Fruit fly (Drosophila melanogaster) whole organism, embryonic: ENCODE measurements around the gene Cpr67Fa2.

Source experiments
- ATbp ChIP-seq: fragments of 200-800 bp; sonication (Bioruptor generic); optimal IDR thresholded peaks from 2 replicates; lab custom pipeline; 2017; ENCODE audit warnings: missing biosample characterization, mild to moderate bottlenecking, missing genetic modification characterization, missing genetic modification reagents
- Aef1 ChIP-seq: fragments of 200-800 bp; sonication (Bioruptor generic); IDR thresholded peaks from 3 replicates; pipeline ENCODE4 v1.3.6; 2022; ENCODE audit warnings: missing biosample characterization, missing genetic modification characterization
- CG10366 ChIP-seq: fragments of 200-800 bp; sonication (Bioruptor generic); IDR thresholded peaks from 2 replicates; pipeline ENCODE4 v1.3.6; 2022; ENCODE audit warnings: missing biosample characterization, missing genetic modification characterization
- CG10654 ChIP-seq: fragments of 200-800 bp; sonication (Bioruptor generic); optimal IDR thresholded peaks from 2 replicates; lab custom pipeline; 2016; ENCODE audit warnings: missing biosample characterization, missing genetic modification characterization
- CG12071 ChIP-seq: fragments of 200-800 bp; sonication (Bioruptor generic); optimal IDR thresholded peaks from 3 replicates; lab custom pipeline; 2018; ENCODE audit warnings: missing biosample characterization, mild to moderate bottlenecking, missing genetic modification characterization
- CG1233 ChIP-seq: fragments of 200-800 bp; sonication (Bioruptor generic); optimal IDR thresholded peaks from 4 replicates; lab custom pipeline; 2018; ENCODE audit warnings: missing biosample characterization, mild to moderate bottlenecking, missing genetic modification characterization
- CG12744 ChIP-seq: fragments of 200-800 bp; sonication (Bioruptor generic); optimal IDR thresholded peaks from 2 replicates; lab custom pipeline; 2016; ENCODE audit warnings: missing biosample characterization, missing genetic modification characterization
- CG16863 ChIP-seq: fragments of 200-800 bp; sonication (Bioruptor generic); optimal IDR thresholded peaks from 3 replicates; lab custom pipeline; 2016; ENCODE audit warnings: missing biosample characterization, missing genetic modification characterization
- CG32532 ChIP-seq: fragments of 200-800 bp; sonication (Bioruptor generic); IDR thresholded peaks from 2 replicates; pipeline ENCODE4 v1.3.6; 2022; ENCODE audit warnings: missing biosample characterization, missing genetic modification characterization
- CG34224 ChIP-seq: fragments of 200-800 bp; sonication (Bioruptor generic); IDR thresholded peaks from 3 replicates; pipeline ENCODE4 v1.3.6; 2022; ENCODE audit warnings: missing biosample characterization, missing genetic modification characterization; ENCODE audit not compliant: partially characterized antibody
- CG34376 ChIP-seq: fragments of 200-800 bp; sonication (Bioruptor generic); optimal IDR thresholded peaks from 2 replicates; lab custom pipeline; 2018; ENCODE audit warnings: missing biosample characterization, mild to moderate bottlenecking, missing genetic modification characterization
- CG4328 ChIP-seq: fragments of 200-800 bp; sonication (Bioruptor generic); optimal IDR thresholded peaks from 3 replicates; lab custom pipeline; 2017; ENCODE audit warnings: missing biosample characterization, missing genetic modification reagents, missing genetic modification characterization
- CG5180 ChIP-seq: fragments of 200-800 bp; sonication (Bioruptor generic); optimal IDR thresholded peaks from 3 replicates; lab custom pipeline; 2017; ENCODE audit warnings: missing biosample characterization, missing genetic modification characterization, mild to moderate bottlenecking, moderate library complexity, missing genetic modification reagents
- CG6654 ChIP-seq: fragments of 200-800 bp; sonication (Bioruptor generic); optimal IDR thresholded peaks from 2 replicates; lab custom pipeline; 2017; ENCODE audit warnings: missing biosample characterization, mild to moderate bottlenecking, missing genetic modification characterization
- CG7556 ChIP-seq: fragments of 200-800 bp; sonication (Bioruptor generic); optimal IDR thresholded peaks from 2 replicates; lab custom pipeline; 2017; ENCODE audit warnings: missing biosample characterization, mild to moderate bottlenecking, missing genetic modification characterization
- CG7963 ChIP-seq: fragments of 200-800 bp; sonication (Bioruptor generic); IDR thresholded peaks from 3 replicates; pipeline ENCODE4 v1.3.6; 2022; ENCODE audit warnings: missing biosample characterization, missing genetic modification characterization; ENCODE audit not compliant: partially characterized antibody
- CG8388 ChIP-seq: fragments of 200-800 bp; sonication (Bioruptor generic); optimal IDR thresholded peaks from 2 replicates; lab custom pipeline; 2019; ENCODE audit warnings: missing biosample characterization, mild to moderate bottlenecking, missing genetic modification characterization, moderate library complexity
- CG9932 ChIP-seq: fragments of 200-800 bp; sonication (Bioruptor generic); IDR thresholded peaks from 2 replicates; pipeline ENCODE4 v1.3.6; 2022; ENCODE audit warnings: missing biosample characterization, missing genetic modification characterization
- Camta ChIP-seq: fragments of 200-800 bp; sonication (Bioruptor generic); optimal IDR thresholded peaks from 2 replicates; lab custom pipeline; 2016; ENCODE audit warnings: missing biosample characterization, missing genetic modification characterization
- Dip2 ChIP-seq: fragments of 200-800 bp; sonication (Bioruptor generic); IDR thresholded peaks from 2 replicates; pipeline ENCODE4 v1.3.6; 2022; ENCODE audit warnings: missing biosample characterization, missing genetic modification characterization
- Ets65A ChIP-seq: fragments of 200-800 bp; sonication (Bioruptor generic); peaks from one replicate; lab custom pipeline; 2016; ENCODE audit warnings: missing biosample characterization, missing genetic modification characterization
- HHEX ChIP-seq: fragments of 200-800 bp; sonication (Bioruptor generic); optimal IDR thresholded peaks from 3 replicates; lab custom pipeline; 2017; ENCODE audit warnings: missing biosample characterization, mild to moderate bottlenecking, missing genetic modification characterization, missing genetic modification reagents
- Hand ChIP-seq: fragments of 200-800 bp; sonication (Bioruptor generic); optimal IDR thresholded peaks from 2 replicates; lab custom pipeline; 2017; ENCODE audit warnings: mild to moderate bottlenecking, missing biosample characterization, missing genetic modification reagents, missing genetic modification characterization
- Mrtf ChIP-seq: fragments of 200-800 bp; sonication (Bioruptor generic); IDR thresholded peaks from 3 replicates; pipeline ENCODE4 v1.3.6; 2022; ENCODE audit warnings: missing biosample characterization, missing genetic modification characterization
- NC2α ChIP-seq: fragments of 200-800 bp; sonication (Bioruptor generic); optimal IDR thresholded peaks from 2 replicates; lab custom pipeline; 2016; ENCODE audit warnings: missing biosample characterization, missing genetic modification characterization
- Oli ChIP-seq: fragments of 200-800 bp; sonication (Bioruptor generic); optimal IDR thresholded peaks from 2 replicates; lab custom pipeline; 2018; ENCODE audit warnings: missing biosample characterization, mild to moderate bottlenecking, missing genetic modification characterization, moderate library complexity
- Rfx ChIP-seq: fragments of 200-800 bp; sonication (Bioruptor generic); IDR thresholded peaks from 2 replicates; pipeline ENCODE4 v1.3.6; 2022; ENCODE audit warnings: missing biosample characterization, missing genetic modification characterization
- Spps ChIP-seq: fragments of 200-800 bp; sonication (Bioruptor generic); optimal IDR thresholded peaks from 2 replicates; lab custom pipeline; 2018; ENCODE audit warnings: missing biosample characterization, mild to moderate bottlenecking, missing genetic modification characterization
- YL-1 ChIP-seq: fragments of 200-800 bp; sonication (Bioruptor generic); optimal IDR thresholded peaks from 3 replicates; lab custom pipeline; 2017; ENCODE audit warnings: missing biosample characterization, mild to moderate bottlenecking, missing genetic modification characterization
- amos ChIP-seq: fragments of 200-800 bp; sonication (Bioruptor generic); IDR thresholded peaks from 2 replicates; pipeline ENCODE4 v1.3.6; 2022; ENCODE audit warnings: missing biosample characterization, missing genetic modification characterization; ENCODE audit not compliant: partially characterized antibody
- aop ChIP-seq: fragments of 200-800 bp; sonication (Bioruptor generic); IDR thresholded peaks from 2 replicates; pipeline ENCODE4 v1.3.6; 2022; ENCODE audit warnings: missing biosample characterization, missing genetic modification characterization
- cato ChIP-seq: fragments of 200-800 bp; sonication (Bioruptor generic); optimal IDR thresholded peaks from 2 replicates; lab custom pipeline; 2016; ENCODE audit warnings: missing biosample characterization, missing genetic modification characterization, borderline replicate concordance
- caup ChIP-seq: fragments of 200-800 bp; sonication (Bioruptor generic); optimal IDR thresholded peaks from 3 replicates; lab custom pipeline; 2017; ENCODE audit warnings: missing biosample characterization, mild to moderate bottlenecking, missing genetic modification characterization, moderate library complexity; ENCODE audit not compliant: severe bottlenecking
- eve ChIP-seq, 2 experiments: fragments of >200 bp; optimal IDR thresholded peaks; 2 replicates each; lab custom pipeline; 2017; ENCODE audit warnings: missing biosample characterization in 2 of 2, missing genetic modification characterization in 2 of 2
- exex ChIP-seq: fragments of 200-800 bp; sonication (Bioruptor generic); optimal IDR thresholded peaks from 4 replicates; lab custom pipeline; 2018; ENCODE audit warnings: missing biosample characterization, mild to moderate bottlenecking, missing genetic modification characterization, moderate library complexity
- fd96Cb ChIP-seq: fragments of 200-800 bp; sonication (Bioruptor generic); optimal IDR thresholded peaks from 2 replicates; lab custom pipeline; 2018; ENCODE audit warnings: missing biosample characterization, mild to moderate bottlenecking, missing genetic modification characterization, moderate library complexity
- fu2 ChIP-seq: fragments of 200-800 bp; sonication (Bioruptor generic); optimal IDR thresholded peaks from 2 replicates; lab custom pipeline; 2016; ENCODE audit warnings: missing biosample characterization, missing genetic modification characterization
- hkb ChIP-seq, 2 experiments: fragments of 200-800 bp in 1 of 2; fragments of >200 bp in 1 of 2; sonication (Bioruptor generic) in 1 of 2; IDR thresholded peaks in 1 of 2; optimal IDR thresholded peaks in 1 of 2; 2 replicates each; pipeline versions ENCODE4 v1.3.6 to Lab custom; 2017 to 2022; ENCODE audit warnings: missing biosample characterization in 1 of 2, missing genetic modification characterization in 1 of 2
- inv ChIP-seq: fragments of 200-800 bp; sonication (Bioruptor generic); IDR thresholded peaks from 2 replicates; pipeline ENCODE4 v1.3.6; 2022; ENCODE audit warnings: missing biosample characterization, missing genetic modification characterization; ENCODE audit not compliant: partially characterized antibody
- jigr1 ChIP-seq: fragments of 200-800 bp; sonication (Bioruptor generic); IDR thresholded peaks from 3 replicates; pipeline ENCODE4 v1.3.6; 2022; ENCODE audit warnings: missing biosample characterization, missing genetic modification characterization
- jumu ChIP-seq: fragments of 200-800 bp; sonication (Bioruptor generic); optimal IDR thresholded peaks from 3 replicates; lab custom pipeline; 2016; ENCODE audit warnings: missing biosample characterization, missing genetic modification characterization
- kay ChIP-seq: fragments of 200-800 bp; sonication (Bioruptor generic); optimal IDR thresholded peaks from 2 replicates; lab custom pipeline; 2016; ENCODE audit warnings: missing biosample characterization, missing genetic modification characterization
- lilli ChIP-seq: fragments of 200-800 bp; sonication (Bioruptor generic); optimal IDR thresholded peaks from 3 replicates; lab custom pipeline; 2016; ENCODE audit warnings: missing biosample characterization, missing genetic modification characterization
- luna ChIP-seq: fragments of 200-800 bp; sonication (Bioruptor generic); optimal IDR thresholded peaks from 2 replicates; lab custom pipeline; 2016; ENCODE audit warnings: missing biosample characterization, missing genetic modification characterization
- mld ChIP-seq: fragments of 200-800 bp; sonication (Bioruptor generic); IDR thresholded peaks from 3 replicates; pipeline ENCODE4 v1.3.6; 2022; ENCODE audit warnings: missing biosample characterization, missing genetic modification characterization; ENCODE audit not compliant: partially characterized antibody
- pan ChIP-seq, 4 experiments: fragments of >200 bp in 3 of 4; fragments of 200-800 bp in 1 of 4; sonication (Bioruptor generic) in 1 of 4; optimal IDR thresholded peaks in 3 of 4; IDR thresholded peaks in 1 of 4; 2 replicates each; pipeline versions ENCODE4 v1.3.6 to Lab custom; 2017 to 2022; ENCODE audit warnings: missing biosample characterization in 2 of 4, missing genetic modification characterization in 2 of 4, mixed read lengths in 1 of 4
- peb ChIP-seq: fragments of 200-800 bp; sonication (Bioruptor generic); IDR thresholded peaks from 2 replicates; pipeline ENCODE4 v1.3.6; 2022; ENCODE audit warnings: missing biosample characterization, missing genetic modification characterization
- salm ChIP-seq: fragments of 200-800 bp; sonication (Bioruptor generic); optimal IDR thresholded peaks from 2 replicates; lab custom pipeline; 2018; ENCODE audit warnings: missing biosample characterization, mild to moderate bottlenecking, missing genetic modification characterization
- so ChIP-seq: fragments of 200-800 bp; sonication (Bioruptor generic); IDR thresholded peaks from 3 replicates; pipeline ENCODE4 v1.3.6; 2022; ENCODE audit warnings: missing biosample characterization, missing genetic modification characterization
- tin ChIP-seq: fragments of 200-800 bp; sonication (Bioruptor generic); optimal IDR thresholded peaks from 3 replicates; lab custom pipeline; 2016; ENCODE audit warnings: missing biosample characterization, missing genetic modification characterization

The Cpr67Fa2 gene

DNA sequence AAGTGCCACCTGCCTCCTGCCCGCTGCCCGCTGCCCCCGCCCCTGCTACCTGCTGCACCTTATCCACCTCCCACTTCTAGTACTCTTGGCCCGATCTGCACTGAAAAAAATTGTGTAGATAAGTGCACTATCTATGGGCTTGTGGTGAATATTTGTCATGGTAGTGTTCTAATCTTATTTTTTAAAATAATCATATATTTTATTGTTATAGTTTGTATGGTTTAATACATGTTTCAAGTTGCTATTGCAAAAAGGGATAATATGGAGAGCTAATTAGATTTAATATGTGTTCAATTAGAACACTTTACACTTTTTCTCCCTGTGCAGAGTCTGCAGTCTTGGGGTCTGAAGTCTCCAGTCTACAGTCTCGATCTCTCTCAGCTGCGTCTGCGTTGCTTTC, 39.9 kb downstream of the Cpr67Fa2 start (continued):
- TF ChIP-seq fu2 (GFP tag; lab: Kevin White, UChicago) (no peak), peb (GFP tag; lab: Robert Waterston, UW) (peak; percentile 58; the same call in 1 of the 2 replicates), HHEX (peak; percentile 13), lilli (GFP tag; lab: Kevin White, UChicago) (no peak), CG7963 (GFP tag; lab: Robert Waterston, UW) (no peak), exex (tag; lab: Kevin White, UChicago) (no peak), Oli (tag; lab: Kevin White, UChicago) (peak; percentile 53), CG1233 (GFP tag; lab: Kevin White, UChicago) (no peak), hkb (optimal IDR thresholded peaks at IDR 0.05; lab: Kevin White, UChicago) (no peak), hkb (GFP tag; IDR thresholded peaks at IDR 0.05; lab: Robert Waterston, UW) (no peak), Rfx (GFP tag; lab: Robert Waterston, UW) (no peak), CG32532 (GFP tag; lab: Robert Waterston, UW) (no peak), Aef1 (GFP tag; lab: Robert Waterston, UW) (no peak), kay (GFP tag; lab: Kevin White, UChicago) (no peak), CG6654 (GFP tag; lab: Kevin White, UChicago) (no peak), CG34376 (GFP tag; lab: Kevin White, UChicago) (no peak), jumu (GFP tag; lab: Kevin White, UChicago) (no peak), CG9932 (GFP tag; lab: Robert Waterston, UW) (no peak), caup (no peak), CG12744 (GFP tag; lab: Kevin White, UChicago) (no peak), ATbp (GFP tag; lab: Kevin White, UChicago) (peak; percentile 22), CG8388 (GFP tag; lab: Kevin White, UChicago) (peak; percentile 31), pan (optimal IDR thresholded peaks at IDR 0.05; lab: Kevin White, UChicago) (no peak), pan (GFP tag; optimal IDR thresholded peaks at IDR 0.05 in 1 of 2, IDR thresholded peaks at IDR 0.05 in 1 of 2) (peak in 1 of 2 experiments; percentile 25), CG5180 (no peak), jigr1 (GFP tag; lab: Robert Waterston, UW) (no peak; the same call in 2 of the 3 replicates), Camta (GFP tag; lab: Kevin White, UChicago) (no peak), mld (GFP tag; lab: Robert Waterston, UW) (no peak), YL-1 (GFP tag; lab: Kevin White, UChicago) (no peak), eve (GFP tag; optimal IDR thresholded peaks at IDR 0.05; lab: Kevin White, UChicago) (no peak), NC2α (GFP tag; lab: Kevin White, UChicago) (no peak), cato (GFP tag; lab: Kevin White, UChicago) (no peak), CG10366 (GFP tag; lab: Robert Waterston, UW) (peak; percentile 21; the same call in 1 of the 2 replicates), salm (no peak), CG16863 (GFP tag; lab: Kevin White, UChicago) (no peak), aop (GFP tag; lab: Robert Waterston, UW) (no peak), CG7556 (peak; percentile 39), inv (GFP tag; lab: Robert Waterston, UW) (no peak), CG4328 (GFP tag; lab: Kevin White, UChicago) (no peak), CG10654 (GFP tag; lab: Kevin White, UChicago) (no peak), tin (GFP tag; lab: Kevin White, UChicago) (peak; percentile 6), luna (GFP tag; lab: Kevin White, UChicago) (no peak), amos (no peak), Hand (GFP tag; lab: Kevin White, UChicago) (no peak), Mrtf (GFP tag; lab: Robert Waterston, UW) (no peak), Spps (peak; percentile 2), CG34224 (GFP tag; lab: Robert Waterston, UW) (no peak), Dip2 (GFP tag; lab: Robert Waterston, UW) (no peak), fd96Cb (tag; lab: Kevin White, UChicago) (peak; percentile 60), Ets65A (no peak), CG12071 (no peak), so (GFP tag; lab: Robert Waterston, UW) (no peak)
